Worm (Caenorhabditis elegans): ENCODE results near the gene C49C3.6.

Gene C49C3.6

ce11 chrIV:17368292-17368691 lies 37.0 kb downstream of the C49C3.6 start, which contains the start of gene trh-1:
trh-1 (plus strand) TSS chrIV:17368592.
- TF ChIP-seq madf-2 (tag; optimal IDR thresholded peaks at IDR 0.05), result no peak
- no peak for TF ChIP-seq che-1 (tag; optimal IDR thresholded peaks at IDR 0.05)
- TF ChIP-seq pha-2 (tag; optimal IDR thresholded peaks at IDR 0.05), result no peak
- TF ChIP-seq sdc-2 (tag; optimal IDR thresholded peaks at IDR 0.05), result no peak
- TF ChIP-seq lim-6 (tag; optimal IDR thresholded peaks at IDR 0.05), result no peak
- no peak for TF ChIP-seq gmeb-2 (tag; optimal IDR thresholded peaks at IDR 0.05)
- no peak for TF ChIP-seq ceh-18 (tag; optimal IDR thresholded peaks at IDR 0.05)
- no peak for TF ChIP-seq Y22D7AL.16 (tag; optimal IDR thresholded peaks at IDR 0.05)
- TF ChIP-seq nhr-232 (tag; optimal IDR thresholded peaks at IDR 0.05), result no peak
- no peak for TF ChIP-seq rnt-1 (tag; optimal IDR thresholded peaks at IDR 0.05)
- no peak for TF ChIP-seq elt-2 (tag; optimal IDR thresholded peaks at IDR 0.05)
- TF ChIP-seq pat-9 (tag; optimal IDR thresholded peaks at IDR 0.05), result no peak
- TF ChIP-seq ceh-30 (tag; optimal IDR thresholded peaks at IDR 0.05), result no peak
- TF ChIP-seq syd-9 (tag; optimal IDR thresholded peaks at IDR 0.05), result no peak
- no peak for TF ChIP-seq ztf-16 (tag; optimal IDR thresholded peaks at IDR 0.05)

- TF ChIP-seq ceh-22 (tag; optimal IDR thresholded peaks at IDR 0.05) (no peak), mec-3 (tag; optimal IDR thresholded peaks at IDR 0.05; ENCODE audit: borderline replicate concordance) (no peak), ceh-2 (tag; optimal IDR thresholded peaks at IDR 0.05) (no peak), ets-4 (tag; optimal IDR thresholded peaks at IDR 0.05) (no peak), sdc-2 (tag; optimal IDR thresholded peaks at IDR 0.05) (no peak), che-1 (tag; optimal IDR thresholded peaks at IDR 0.05) (no peak), ahr-1 (tag; optimal IDR thresholded peaks at IDR 0.05) (no peak), elt-4 (tag; optimal IDR thresholded peaks at IDR 0.05) (no peak), ceh-18 (tag; optimal IDR thresholded peaks at IDR 0.05) (no peak), hlh-8 (tag; optimal IDR thresholded peaks at IDR 0.05) (no peak), dve-1 (tag; optimal IDR thresholded peaks at IDR 0.05) (no peak)
These were observed 40.1 kb downstream of the C49C3.6 start, which contains the start of gene C30H6.5 for ce11 chrIV:17371469-17371868. C30H6.5 (plus strand) TSS chrIV:17371769.

- TF ChIP-seq hlh-8 (tag; optimal IDR thresholded peaks at IDR 0.05), result no peak
- no peak for TF ChIP-seq Y22D7AL.16 (tag; optimal IDR thresholded peaks at IDR 0.05)
- TF ChIP-seq sdc-2 (tag; optimal IDR thresholded peaks at IDR 0.05), result no peak
- no peak for TF ChIP-seq sox-2 (GFP tag; IDR thresholded peaks at IDR 0.05)
- no peak for TF ChIP-seq fkh-6 (tag; optimal IDR thresholded peaks at IDR 0.05)
- no peak for TF ChIP-seq nhr-232 (tag; optimal IDR thresholded peaks at IDR 0.05)
These were observed 44.8 kb downstream of the C49C3.6 start, which contains the start of gene haf-1 for ce11 chrIV:17376127-17376526. haf-1 (plus strand) TSS chrIV:17376427.

- TF ChIP-seq pha-2 (tag; optimal IDR thresholded peaks at IDR 0.05) (no peak), ceh-48 (tag; optimal IDR thresholded peaks at IDR 0.05) (no peak), elt-4 (tag; optimal IDR thresholded peaks at IDR 0.05) (no peak), ceh-31 (tag; optimal IDR thresholded peaks at IDR 0.05) (peak; percentile 31), lin-11 (tag; optimal IDR thresholded peaks at IDR 0.05) (no peak), mec-3 (tag; optimal IDR thresholded peaks at IDR 0.05; ENCODE audit: borderline replicate concordance) (no peak), tbx-7 (tag; optimal IDR thresholded peaks at IDR 0.05) (no peak)
These were observed 48.8 kb downstream of the C49C3.6 start, which contains the start of the genes C30H6.9 and dlat-2 for ce11 chrIV:17380061-17380680. C30H6.9 (minus strand) TSS chrIV:17380170. dlat-2 (plus strand) TSS chrIV:17380626.

DNA sequence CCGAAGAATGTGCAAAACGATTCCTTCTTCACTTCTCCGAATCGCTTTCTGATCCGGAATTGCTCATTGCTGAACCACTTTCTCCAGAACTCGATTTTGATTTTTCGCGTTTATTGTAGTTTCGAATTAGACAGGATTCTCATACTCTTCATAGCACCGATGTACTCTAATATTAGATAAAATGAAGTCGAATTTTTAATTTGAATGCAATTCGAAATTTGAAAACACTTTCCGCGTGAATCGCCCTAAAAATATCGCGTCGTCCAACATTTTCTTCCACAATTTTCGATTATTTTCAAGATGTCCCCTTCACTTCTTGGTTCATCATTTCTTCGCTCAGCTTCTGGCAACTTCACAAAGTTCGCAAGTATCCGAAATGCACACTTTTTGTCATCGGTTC lies 50.7 kb downstream of the C49C3.6 start, which contains the start of gene C30H6.8:
C30H6.8 (plus strand) TSS at position 301 of the 400 bp plus-strand sequence.
- TF ChIP-seq C08G9.2 (tag; optimal IDR thresholded peaks at IDR 0.05) (no peak), sox-4 (tag; optimal IDR thresholded peaks at IDR 0.05) (no peak), mec-3 (tag; optimal IDR thresholded peaks at IDR 0.05; ENCODE audit: borderline replicate concordance) (no peak), ceh-24 (tag; optimal IDR thresholded peaks at IDR 0.05) (no peak), dve-1 (tag; optimal IDR thresholded peaks at IDR 0.05) (no peak), K02D7.2 (tag; optimal IDR thresholded peaks at IDR 0.05) (no peak), tbx-7 (tag; optimal IDR thresholded peaks at IDR 0.05) (no peak), ceh-9 (tag; optimal IDR thresholded peaks at IDR 0.05) (no peak), pha-2 (tag; optimal IDR thresholded peaks at IDR 0.05) (no peak), elt-2 (tag; optimal IDR thresholded peaks at IDR 0.05) (no peak), unc-42 (tag; optimal IDR thresholded peaks at IDR 0.05) (no peak), T23F11.4 (GFP tag; optimal IDR thresholded peaks at IDR 0.05) (no peak), nhr-11 (tag; optimal IDR thresholded peaks at IDR 0.05) (no peak), ceh-31 (tag; optimal IDR thresholded peaks at IDR 0.05) (no peak), ahr-1 (tag; optimal IDR thresholded peaks at IDR 0.05) (no peak)

Measured in whole organism, late embryonic.